Worm (Caenorhabditis elegans) whole organism, L3 larva: ENCODE data around the gene C48D1.5.

Source experiments
- ama-1 ChIP-seq: fragments of 150-350 bp; optimal IDR thresholded peaks from 2 replicates; lab custom pipeline; 2018
- elt-1 ChIP-seq: fragments of 150-350 bp; optimal IDR thresholded peaks from 2 replicates; lab custom pipeline; 2014; ENCODE audit warnings: missing biosample characterization, missing genetic modification characterization
- elt-3 ChIP-seq, 3 experiments: fragments of 150-350 bp in 1 of 3; sonication (generic microtip) in 2 of 3; optimal IDR thresholded peaks; 2 replicates in 2 of 3; 4 replicates in 1 of 3; lab custom pipeline; 2014 to 2017; ENCODE audit warnings: missing biosample characterization in 3 of 3, missing genetic modification characterization in 3 of 3
- jun-1 ChIP-seq: fragments of 150-350 bp; optimal IDR thresholded peaks from 2 replicates; lab custom pipeline; 2014; ENCODE audit warnings: missing biosample characterization, missing genetic modification reagents, missing genetic modification characterization
- lin-15B ChIP-seq: fragments of 150-350 bp; optimal IDR thresholded peaks from 2 replicates; lab custom pipeline; 2014; ENCODE audit warnings: missing biosample characterization, missing genetic modification characterization
- lin-39 ChIP-seq: fragments of 150-350 bp; optimal IDR thresholded peaks from 2 replicates; lab custom pipeline; 2018; ENCODE audit warnings: missing biosample characterization, missing genetic modification reagents, missing genetic modification characterization
- nhr-11 ChIP-seq: fragments of 150-350 bp; optimal IDR thresholded peaks from 2 replicates; lab custom pipeline; 2014; ENCODE audit warnings: missing biosample characterization, missing genetic modification characterization
- nhr-28 ChIP-seq: fragments of 150-350 bp; optimal IDR thresholded peaks from 2 replicates; lab custom pipeline; 2014; ENCODE audit warnings: missing biosample characterization, missing genetic modification characterization
- nhr-43 ChIP-seq: sonication (generic microtip); optimal IDR thresholded peaks from 2 replicates; lab custom pipeline; 2016; ENCODE audit warnings: mild to moderate bottlenecking, missing genetic modification characterization, missing compliant biosample characterization; ENCODE audit not compliant: poor library complexity, severe bottlenecking
- nhr-77 ChIP-seq: fragments of 150-350 bp; optimal IDR thresholded peaks from 2 replicates; lab custom pipeline; 2014; ENCODE audit warnings: missing biosample characterization, missing genetic modification characterization
- sea-2 ChIP-seq: fragments of 150-350 bp; sonication (generic microtip); optimal IDR thresholded peaks from 4 replicates; lab custom pipeline; 2014; ENCODE audit warnings: missing biosample characterization, missing genetic modification reagents, missing genetic modification characterization
- skn-1 ChIP-seq: fragments of 150-350 bp; optimal IDR thresholded peaks from 2 replicates; lab custom pipeline; 2014; ENCODE audit warnings: missing biosample characterization, missing genetic modification characterization
- snpc-4 ChIP-seq: fragments of 150-350 bp; optimal IDR thresholded peaks from 2 replicates; lab custom pipeline; 2014; ENCODE audit warnings: missing biosample characterization, missing genetic modification characterization
- unc-62 ChIP-seq: fragments of 150-350 bp; sonication (generic microtip); optimal IDR thresholded peaks from 4 replicates; lab custom pipeline; 2014; ENCODE audit warnings: missing biosample characterization, missing genetic modification reagents, missing genetic modification characterization

ce11 chrIV:13204037-13204436, 17.7 kb upstream of the C48D1.5 start, which contains the start of gene ced-3:
- TF ChIP-seq unc-62 (GFP tag; lab: Kevin White, UChicago): no peak
- no peak for TF ChIP-seq jun-1 (tag; lab: Kevin White, UChicago)
- TF ChIP-seq nhr-77 (tag; lab: Kevin White, UChicago): no peak
- no peak for TF ChIP-seq sea-2 (GFP tag; lab: Kevin White, UChicago)
- no peak for TF ChIP-seq lin-15B (tag; lab: Kevin White, UChicago)
- no peak for TF ChIP-seq lin-39 (tag; lab: Kevin White, UChicago)
- TF ChIP-seq elt-1 (tag; lab: Kevin White, UChicago): no peak
- no peak for TF ChIP-seq nhr-11 (tag; lab: Kevin White, UChicago)
- no peak for TF ChIP-seq nhr-43
- TF ChIP-seq skn-1 (tag; lab: Kevin White, UChicago): no peak
- TF ChIP-seq nhr-28 (tag; lab: Kevin White, UChicago): no peak
- TF ChIP-seq elt-3 (tag; optimal IDR thresholded peaks at IDR 0.05; lab: Kevin White, UChicago): no peak
- no peak for TF ChIP-seq ama-1 (lab: Kevin White, UChicago)
- TF ChIP-seq snpc-4 (tag; lab: Kevin White, UChicago): no peak
